Worm (Caenorhabditis elegans): ENCODE measurements around the gene nkb-2.

nkb-2 gene

ce11 chrIV:10636649-10637048, 45.9 kb downstream of the nkb-2 start, which contains the start of gene F56C4.1:
F56C4.1 (plus strand) TSS chrIV:10636949.
- TF ChIP-seq sea-2 (GFP tag; IDR thresholded peaks at IDR 0.05), result no peak

DNA sequence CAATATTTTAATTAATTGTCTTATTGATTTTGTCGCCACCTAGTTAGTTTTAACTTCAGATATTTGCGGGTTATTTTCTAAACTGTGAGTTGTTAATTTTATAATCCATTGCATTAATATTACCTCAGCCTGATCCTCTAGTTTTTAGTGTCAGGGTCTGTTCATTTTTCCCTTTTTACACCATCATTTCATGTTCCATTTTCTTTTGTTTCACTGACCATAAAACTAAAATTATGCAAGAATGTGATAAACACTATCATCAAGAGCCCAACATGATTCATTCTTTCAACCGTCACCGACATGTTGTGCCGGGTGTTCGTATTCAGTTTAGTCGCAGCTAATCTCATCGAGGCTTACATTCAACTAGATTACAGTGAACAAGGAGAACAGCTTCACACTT, 48.3 kb downstream of the nkb-2 start, which contains the start of gene F56C4.2:
Gene F56C4.2 (plus strand): TSS at position 301 of the 400 bp plus-strand sequence.
- TF ChIP-seq athp-1 (tag; optimal IDR thresholded peaks at IDR 0.05), result no peak
- TF ChIP-seq ztf-22 (GFP tag; optimal IDR thresholded peaks at IDR 0.05), result no peak
- TF ChIP-seq pbrm-1 (GFP tag; IDR thresholded peaks at IDR 0.05), result no peak
- TF ChIP-seq madf-3 (GFP tag; IDR thresholded peaks at IDR 0.05), result no peak
- TF ChIP-seq hmg-1.2 (GFP tag; IDR thresholded peaks at IDR 0.05), result no peak
- TF ChIP-seq F49E8.2 (tag; optimal IDR thresholded peaks at IDR 0.05; ENCODE audit: insufficient read depth), result no peak
- no peak for TF ChIP-seq nhr-179 (tag; optimal IDR thresholded peaks at IDR 0.05)
- no peak for TF ChIP-seq nfya-1 (tag; optimal IDR thresholded peaks at IDR 0.05; ENCODE audit: borderline replicate concordance, insufficient read depth)
- TF ChIP-seq tbp1 (GFP tag; optimal IDR thresholded peaks at IDR 0.05), result no peak
- TF ChIP-seq nhr-27 (tag; optimal IDR thresholded peaks at IDR 0.05), result no peak
- no peak for TF ChIP-seq unc-62 (GFP tag; optimal IDR thresholded peaks at IDR 0.05)
- no peak for TF ChIP-seq attf-3 (GFP tag; conservative IDR thresholded peaks at IDR 0.05)
- TF ChIP-seq Y79H2A.3 (GFP tag; conservative IDR thresholded peaks at IDR 0.05), result no peak
- no peak for TF ChIP-seq let-607 (tag; optimal IDR thresholded peaks at IDR 0.05)
- no peak for TF ChIP-seq B0336.3 (GFP tag; IDR thresholded peaks at IDR 0.05)
